Fruit fly (Drosophila melanogaster) whole organism, embryonic: Measurements from ENCODE around the gene Pgls.

Experiments used
- Antp ChIP-seq: fragments of 200-800 bp; sonication (Bioruptor generic); optimal IDR thresholded peaks from 3 replicates; lab custom pipeline; 2016; ENCODE audit warnings: missing biosample characterization, missing genetic modification characterization
- BEAF-32 ChIP-seq: fragments of 200-800 bp; sonication (Bioruptor generic); optimal IDR thresholded peaks from 3 replicates; lab custom pipeline; 2017; ENCODE audit warnings: missing biosample characterization, missing genetic modification characterization, mild to moderate bottlenecking, moderate library complexity, missing genetic modification reagents
- CG10565 ChIP-seq: fragments of 200-800 bp; sonication (Bioruptor generic); optimal IDR thresholded peaks from 3 replicates; lab custom pipeline; 2016; ENCODE audit warnings: missing biosample characterization, mild to moderate bottlenecking, missing genetic modification characterization
- CG11085 ChIP-seq: fragments of 200-800 bp; sonication (Bioruptor generic); IDR thresholded peaks from 2 replicates; pipeline ENCODE4 v1.3.6; 2022; ENCODE audit warnings: missing biosample characterization, missing genetic modification characterization
- CG11723 ChIP-seq: fragments of 200-800 bp; sonication (Bioruptor generic); optimal IDR thresholded peaks from 2 replicates; lab custom pipeline; 2017; ENCODE audit warnings: missing biosample characterization, mild to moderate bottlenecking, missing genetic modification characterization
- CG12236 ChIP-seq: fragments of 200-800 bp; sonication (Bioruptor generic); optimal IDR thresholded peaks from 2 replicates; lab custom pipeline; 2016; ENCODE audit warnings: missing biosample characterization, missing genetic modification characterization
- CG13287 ChIP-seq: fragments of 200-800 bp; sonication (Bioruptor generic); IDR thresholded peaks from 2 replicates; pipeline ENCODE4 v1.3.6; 2022; ENCODE audit warnings: missing biosample characterization, missing genetic modification characterization; ENCODE audit not compliant: partially characterized antibody
- CG14050 ChIP-seq: fragments of 200-800 bp; sonication (Bioruptor generic); IDR thresholded peaks from 3 replicates; pipeline ENCODE4 v1.3.6; 2022; ENCODE audit warnings: missing biosample characterization, missing genetic modification characterization
- CG14441 ChIP-seq: fragments of 200-800 bp; sonication (Bioruptor generic); IDR thresholded peaks from 2 replicates; pipeline ENCODE4 v1.3.6; 2022; ENCODE audit warnings: missing biosample characterization, missing genetic modification characterization
- CG15011 ChIP-seq: fragments of 200-800 bp; sonication (Bioruptor generic); optimal IDR thresholded peaks from 3 replicates; lab custom pipeline; 2018; ENCODE audit warnings: missing biosample characterization, mild to moderate bottlenecking, missing genetic modification characterization
- CG15479 ChIP-seq: fragments of 200-800 bp; sonication (Bioruptor generic); optimal IDR thresholded peaks from 3 replicates; lab custom pipeline; 2019; ENCODE audit warnings: missing biosample characterization, mild to moderate bottlenecking, missing genetic modification characterization, moderate library complexity
- CG16863 ChIP-seq: fragments of 200-800 bp; sonication (Bioruptor generic); optimal IDR thresholded peaks from 3 replicates; lab custom pipeline; 2016; ENCODE audit warnings: missing biosample characterization, missing genetic modification characterization
- CG18619 ChIP-seq: fragments of 200-800 bp; sonication (Bioruptor generic); optimal IDR thresholded peaks from 3 replicates; lab custom pipeline; 2017; ENCODE audit warnings: missing biosample characterization, mild to moderate bottlenecking, missing genetic modification characterization
- CG2875 ChIP-seq: fragments of 200-800 bp; sonication (Bioruptor generic); optimal IDR thresholded peaks from 2 replicates; lab custom pipeline; 2017; ENCODE audit warnings: missing biosample characterization, mild to moderate bottlenecking, missing genetic modification characterization, missing genetic modification reagents
- CG33213 ChIP-seq: fragments of 200-800 bp; sonication (Bioruptor generic); optimal IDR thresholded peaks from 3 replicates; lab custom pipeline; 2016; ENCODE audit warnings: missing biosample characterization, missing genetic modification characterization
- CG34376 ChIP-seq: fragments of 200-800 bp; sonication (Bioruptor generic); optimal IDR thresholded peaks from 2 replicates; lab custom pipeline; 2018; ENCODE audit warnings: missing biosample characterization, mild to moderate bottlenecking, missing genetic modification characterization
- CG4820 ChIP-seq: fragments of 200-800 bp; sonication (Bioruptor generic); optimal IDR thresholded peaks from 3 replicates; lab custom pipeline; 2016; ENCODE audit warnings: missing biosample characterization, missing genetic modification characterization
- CG7357 ChIP-seq: fragments of 200-800 bp; sonication (Bioruptor generic); IDR thresholded peaks from 3 replicates; pipeline ENCODE4 v1.3.6; 2022; ENCODE audit warnings: missing biosample characterization, missing genetic modification characterization
- CG8478 ChIP-seq: fragments of >200 bp; optimal IDR thresholded peaks from 2 replicates; lab custom pipeline; 2018
- CG8924 ChIP-seq: fragments of 200-800 bp; optimal IDR thresholded peaks from 3 replicates; lab custom pipeline; 2019; ENCODE audit warnings: missing biosample characterization, mild to moderate bottlenecking, missing genetic modification characterization, moderate library complexity
- CkIIα-i1 ChIP-seq: fragments of 200-800 bp; sonication (Bioruptor generic); IDR thresholded peaks from 2 replicates; pipeline ENCODE4 v1.3.6; 2022; ENCODE audit warnings: missing biosample characterization, missing genetic modification characterization
- CoRest ChIP-seq: fragments of 200-800 bp; sonication (Bioruptor generic); optimal IDR thresholded peaks from 3 replicates; lab custom pipeline; 2018; ENCODE audit warnings: missing biosample characterization, mild to moderate bottlenecking, missing genetic modification characterization, moderate library complexity
- CrebB ChIP-seq: fragments of 200-800 bp; sonication (Bioruptor generic); optimal IDR thresholded peaks from 3 replicates; lab custom pipeline; 2018; ENCODE audit warnings: missing biosample characterization, mild to moderate bottlenecking, missing genetic modification characterization
- Elba2 ChIP-seq: fragments of 200-800 bp; sonication (Bioruptor generic); optimal IDR thresholded peaks from 3 replicates; lab custom pipeline; 2016; ENCODE audit warnings: missing biosample characterization, missing genetic modification characterization
- Ets65A ChIP-seq: fragments of 200-800 bp; sonication (Bioruptor generic); peaks from one replicate; lab custom pipeline; 2016; ENCODE audit warnings: missing biosample characterization, missing genetic modification characterization
- H2.0 ChIP-seq: fragments of 200-800 bp; sonication (Bioruptor generic); IDR thresholded peaks from 2 replicates; pipeline ENCODE4 v1.3.6; 2022; ENCODE audit warnings: missing biosample characterization, missing genetic modification characterization
- HHEX ChIP-seq: fragments of 200-800 bp; sonication (Bioruptor generic); optimal IDR thresholded peaks from 3 replicates; lab custom pipeline; 2017; ENCODE audit warnings: missing biosample characterization, mild to moderate bottlenecking, missing genetic modification characterization, missing genetic modification reagents
- Jarid2 ChIP-seq: fragments of 200-800 bp; sonication (Bioruptor generic); optimal IDR thresholded peaks from 3 replicates; lab custom pipeline; 2017; ENCODE audit warnings: mild to moderate bottlenecking, missing biosample characterization, missing genetic modification reagents, missing genetic modification characterization
- Rx ChIP-seq: fragments of 200-800 bp; sonication (Bioruptor generic); IDR thresholded peaks from 2 replicates; pipeline ENCODE4 v1.3.6; 2022; ENCODE audit warnings: missing biosample characterization, missing genetic modification characterization
- Sox102F ChIP-seq: fragments of 200-800 bp; sonication (Bioruptor generic); optimal IDR thresholded peaks from 2 replicates; lab custom pipeline; 2018; ENCODE audit warnings: missing biosample characterization, mild to moderate bottlenecking, missing genetic modification characterization, moderate library complexity
- Sry-δ ChIP-seq: fragments of 200-800 bp; sonication (Bioruptor generic); optimal IDR thresholded peaks from 2 replicates; lab custom pipeline; 2016; ENCODE audit warnings: missing biosample characterization, missing genetic modification characterization
- Usf ChIP-seq: fragments of 200-800 bp; sonication (Bioruptor generic); optimal IDR thresholded peaks from 2 replicates; lab custom pipeline; 2017; ENCODE audit warnings: missing genotype, missing biosample characterization, missing genetic modification characterization
- Xbp1 ChIP-seq: fragments of 200-800 bp; sonication (Bioruptor generic); optimal IDR thresholded peaks from 3 replicates; lab custom pipeline; 2016; ENCODE audit warnings: missing biosample characterization, mild to moderate bottlenecking, missing genetic modification characterization
- abd-A ChIP-seq: fragments of 200-800 bp; sonication (Bioruptor generic); optimal IDR thresholded peaks from 3 replicates; lab custom pipeline; 2019; ENCODE audit warnings: missing biosample characterization, mild to moderate bottlenecking, missing genetic modification characterization, moderate library complexity
- ash1 ChIP-seq: fragments of 200-800 bp; sonication (Bioruptor generic); optimal IDR thresholded peaks from 2 replicates; lab custom pipeline; 2018; ENCODE audit warnings: missing biosample characterization, mild to moderate bottlenecking, missing genetic modification characterization
- chinmo ChIP-seq: fragments of 200-800 bp; sonication (Bioruptor generic); IDR thresholded peaks from 4 replicates; pipeline ENCODE4 v1.3.6; 2022; ENCODE audit warnings: missing biosample characterization, missing genetic modification characterization; ENCODE audit not compliant: partially characterized antibody
- crp ChIP-seq, 2 experiments: fragments of 200-800 bp; sonication (Bioruptor generic); optimal IDR thresholded peaks; 2 replicates in 1 of 2; 3 replicates in 1 of 2; lab custom pipeline; 2017; ENCODE audit warnings: missing biosample characterization in 2 of 2, missing genetic modification characterization in 2 of 2, mild to moderate bottlenecking in 1 of 2, moderate library complexity in 1 of 2
- cwo ChIP-seq: fragments of 200-800 bp; sonication (Bioruptor generic); optimal IDR thresholded peaks from 3 replicates; lab custom pipeline; 2017; ENCODE audit warnings: missing biosample characterization, missing genetic modification characterization, mild to moderate bottlenecking, moderate library complexity, missing genetic modification reagents
- dati ChIP-seq: fragments of 200-800 bp; sonication (Bioruptor generic); IDR thresholded peaks from 2 replicates; pipeline ENCODE4 v1.3.6; 2022; ENCODE audit warnings: missing biosample characterization, missing genetic modification characterization
- disco-r ChIP-seq: fragments of 200-800 bp; sonication (Bioruptor generic); optimal IDR thresholded peaks from 2 replicates; lab custom pipeline; 2016; ENCODE audit warnings: missing biosample characterization, missing genetic modification characterization
- gcm ChIP-seq: fragments of 200-800 bp; sonication (Bioruptor generic); optimal IDR thresholded peaks from 2 replicates; lab custom pipeline; 2019; ENCODE audit warnings: missing biosample characterization, mild to moderate bottlenecking, missing genetic modification characterization, moderate library complexity
- gt ChIP-seq: fragments of 200-800 bp; sonication (Bioruptor generic); IDR thresholded peaks from 2 replicates; pipeline ENCODE4 v1.3.6; 2022; ENCODE audit warnings: missing biosample characterization, missing genetic modification characterization
- jing ChIP-seq: fragments of 200-800 bp; sonication (Bioruptor generic); optimal IDR thresholded peaks from 2 replicates; lab custom pipeline; 2018; ENCODE audit warnings: missing biosample characterization, mild to moderate bottlenecking, missing genetic modification characterization
- ken ChIP-seq: fragments of 200-800 bp; sonication (Bioruptor generic); IDR thresholded peaks from 3 replicates; pipeline ENCODE4 v1.3.6; 2022; ENCODE audit warnings: missing biosample characterization, missing genetic modification characterization
- kni ChIP-seq: fragments of 200-800 bp; sonication (Bioruptor generic); optimal IDR thresholded peaks from 3 replicates; lab custom pipeline; 2017; ENCODE audit warnings: mild to moderate bottlenecking, missing biosample characterization, missing genetic modification reagents, missing genetic modification characterization
- lab ChIP-seq: fragments of 200-800 bp; sonication (Bioruptor generic); optimal IDR thresholded peaks from 3 replicates; lab custom pipeline; 2017; ENCODE audit warnings: missing biosample characterization, missing genetic modification characterization, mild to moderate bottlenecking, moderate library complexity, missing genetic modification reagents
- pzg ChIP-seq: fragments of 200-800 bp; sonication (Bioruptor generic); optimal IDR thresholded peaks from 3 replicates; lab custom pipeline; 2018; ENCODE audit warnings: missing biosample characterization, mild to moderate bottlenecking, missing genetic modification characterization, moderate library complexity
- schlank ChIP-seq: fragments of 200-800 bp; sonication (Bioruptor generic); optimal IDR thresholded peaks from 2 replicates; lab custom pipeline; 2018; ENCODE audit warnings: missing biosample characterization, mild to moderate bottlenecking, missing genetic modification characterization
- sens-2 ChIP-seq: fragments of 200-800 bp; sonication (Bioruptor generic); IDR thresholded peaks from 2 replicates; pipeline ENCODE4 v1.3.6; 2022; ENCODE audit warnings: missing biosample characterization, missing genetic modification characterization
- tll ChIP-seq, 2 experiments: fragments of 200-800 bp in 1 of 2; fragments of >200 bp in 1 of 2; sonication (Bioruptor generic) in 1 of 2; optimal IDR thresholded peaks; 2 replicates each; lab custom pipeline; 2017 to 2019; ENCODE audit warnings: missing biosample characterization in 2 of 2, missing genetic modification characterization in 2 of 2, mild to moderate bottlenecking in 1 of 2, moderate library complexity in 1 of 2
- wor ChIP-seq: fragments of 200-800 bp; sonication (Bioruptor generic); IDR thresholded peaks from 2 replicates; pipeline ENCODE4 v1.3.6; 2022; ENCODE audit warnings: missing biosample characterization, missing genetic modification characterization

The Pgls gene

DNA sequence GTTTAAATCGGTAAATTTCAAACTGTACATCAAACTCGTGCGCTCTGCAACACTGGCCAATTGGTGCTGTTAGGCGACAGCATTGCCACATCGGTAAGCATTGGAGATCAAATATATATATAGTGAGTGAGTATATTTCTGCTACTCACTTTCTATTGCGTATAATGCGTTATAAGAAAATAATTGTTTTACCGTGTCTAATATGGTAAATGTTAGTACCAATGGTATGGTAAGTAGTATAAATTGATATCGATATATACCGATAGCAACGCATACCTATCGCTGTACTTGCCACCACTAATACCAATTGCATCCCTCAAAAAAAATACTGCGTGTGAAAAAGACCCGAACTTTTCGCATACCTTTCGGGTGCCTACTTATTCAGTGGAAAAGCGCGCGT is 10.1 kb downstream of the Pgls start, which contains the start of the genes sofe and CG2186 (continued):
- TF ChIP-seq CoRest (tag; lab: Kevin White, UChicago): peak; percentile 67
- TF ChIP-seq abd-A (tag; lab: Kevin White, UChicago): no peak
- TF ChIP-seq tll (GFP tag; optimal IDR thresholded peaks at IDR 0.05; lab: Kevin White, UChicago): no peak
- peak; percentile 79 for TF ChIP-seq Elba2 (GFP tag; lab: Kevin White, UChicago)
- no peak for TF ChIP-seq Usf
- no peak for TF ChIP-seq schlank (tag; lab: Kevin White, UChicago)
- TF ChIP-seq Antp (GFP tag; lab: Kevin White, UChicago): peak; percentile 46
- TF ChIP-seq chinmo: 0 out of 4 replicates have a peak, but pooled peaks have one; percentile 50
- peak; percentile 91 for TF ChIP-seq BEAF-32 (GFP tag; lab: Kevin White, UChicago)
- TF ChIP-seq CG16863 (GFP tag; lab: Kevin White, UChicago): peak; percentile 50
- no peak for TF ChIP-seq CG12236 (GFP tag; lab: Kevin White, UChicago)
- TF ChIP-seq dati: no peak
- no peak for TF ChIP-seq lab (GFP tag; lab: Kevin White, UChicago)
- no peak for TF ChIP-seq CG10565 (GFP tag; lab: Kevin White, UChicago)
- TF ChIP-seq pzg: peak; percentile 81
- peak; percentile 92 for TF ChIP-seq Sry-δ
- peak; percentile 33 for TF ChIP-seq CG8924
- peak; percentile 39 for TF ChIP-seq CrebB (tag; lab: Kevin White, UChicago)
- peak; percentile 2 for TF ChIP-seq kni
- TF ChIP-seq CG34376 (GFP tag; lab: Kevin White, UChicago): no peak
- no peak for TF ChIP-seq CG14441
- peak; percentile 48; the same call in 1 of the 3 replicates for TF ChIP-seq ken (GFP tag; lab: Robert Waterston, UW)
- no peak for TF ChIP-seq Rx (GFP tag; lab: Robert Waterston, UW)
- TF ChIP-seq gt (GFP tag; lab: Robert Waterston, UW): no peak
- TF ChIP-seq CG15011 (GFP tag; lab: Kevin White, UChicago): no peak
- TF ChIP-seq HHEX (GFP tag; lab: Kevin White, UChicago): no peak
- TF ChIP-seq gcm (GFP tag; lab: Kevin White, UChicago): no peak
- TF ChIP-seq CG15479 (GFP tag; lab: Kevin White, UChicago): peak; percentile 6
- TF ChIP-seq sens-2 (GFP tag; lab: Robert Waterston, UW): no peak
- TF ChIP-seq CG8478 (lab: Kevin White, UChicago): no peak
- TF ChIP-seq Sox102F (GFP tag; lab: Kevin White, UChicago): no peak
- peak in 1 of 2 experiments; percentile 6 for TF ChIP-seq crp (GFP tag; optimal IDR thresholded peaks at IDR 0.05; lab: Kevin White, UChicago)
- peak; percentile 16 for TF ChIP-seq CG33213
- peak; percentile 11 for TF ChIP-seq CG4820 (GFP tag; lab: Kevin White, UChicago)
- TF ChIP-seq ash1: no peak
- TF ChIP-seq jing (GFP tag; lab: Kevin White, UChicago): no peak
- TF ChIP-seq CG18619 (GFP tag; lab: Kevin White, UChicago): no peak
- no peak for TF ChIP-seq Jarid2
- TF ChIP-seq CG11723 (GFP tag; lab: Kevin White, UChicago): no peak
- peak; percentile 91 for TF ChIP-seq CG13287 (GFP tag; lab: Robert Waterston, UW)
- TF ChIP-seq CG2875: no peak
- no peak for TF ChIP-seq CkIIα-i1 (GFP tag; lab: Robert Waterston, UW)
- no peak for TF ChIP-seq cwo (GFP tag; lab: Kevin White, UChicago)
- TF ChIP-seq disco-r (GFP tag; lab: Kevin White, UChicago): no peak
- no peak for TF ChIP-seq wor
- peak; percentile 66 for TF ChIP-seq Xbp1 (GFP tag; lab: Kevin White, UChicago)
- TF ChIP-seq CG7357: peak; percentile 43; the same call in 1 of the 3 replicates
- TF ChIP-seq H2.0 (GFP tag; lab: Robert Waterston, UW): 0 out of 2 replicates have a peak, but pooled peaks have one; percentile 45
- no peak for TF ChIP-seq CG14050 (GFP tag; lab: Robert Waterston, UW)
- no peak for TF ChIP-seq CG11085 (GFP tag; lab: Robert Waterston, UW)
- peak; percentile 53 for TF ChIP-seq Ets65A (GFP tag; lab: Kevin White, UChicago)
